Worm (Caenorhabditis elegans) whole organism, L2 larva: ENCODE measurements around the gene alh-7.

Source experiments
- C34F6.9 ChIP-seq: fragments of 150-350 bp; optimal IDR thresholded peaks from 2 replicates; lab custom pipeline; 2014; ENCODE audit warnings: missing biosample characterization, missing genetic modification characterization
- F13H6.1 ChIP-seq: sonication (generic microtip); optimal IDR thresholded peaks from 2 replicates; lab custom pipeline; 2016; ENCODE audit warnings: missing genetic modification characterization, missing compliant biosample characterization
- R02D3.7 ChIP-seq: fragments of 150-350 bp; optimal IDR thresholded peaks from 2 replicates; lab custom pipeline; 2014; ENCODE audit warnings: missing biosample characterization, missing genetic modification characterization
- Y55F3AM.14 ChIP-seq: fragments of 200-800 bp; sonication (Bioruptor generic); optimal IDR thresholded peaks from 2 replicates; lab custom pipeline; 2018; ENCODE audit warnings: mild to moderate bottlenecking, missing genetic modification characterization, missing compliant biosample characterization
- ZK546.5 ChIP-seq: sonication (generic microtip); optimal IDR thresholded peaks from 2 replicates; lab custom pipeline; 2017; ENCODE audit warnings: missing biosample characterization, missing genetic modification characterization
- alr-1 ChIP-seq: fragments of 150-350 bp; optimal IDR thresholded peaks from 2 replicates; lab custom pipeline; 2014; ENCODE audit warnings: missing biosample characterization, missing genetic modification characterization
- aly-2 ChIP-seq: fragments of 150-350 bp; optimal IDR thresholded peaks from 2 replicates; lab custom pipeline; 2014; ENCODE audit warnings: missing biosample characterization, missing genetic modification characterization
- blmp-1 ChIP-seq: sonication (generic microtip); optimal IDR thresholded peaks from 2 replicates; lab custom pipeline; 2017; ENCODE audit warnings: missing genetic modification characterization, mild to moderate bottlenecking, missing compliant biosample characterization, antibody characterized with exemption, moderate library complexity; ENCODE audit not compliant: insufficient read depth
- crh-2 ChIP-seq: sonication (generic microtip); optimal IDR thresholded peaks from 2 replicates; lab custom pipeline; 2017; ENCODE audit warnings: missing biosample characterization, missing genetic modification characterization
- dmd-4 ChIP-seq: sonication (generic microtip); optimal IDR thresholded peaks from 2 replicates; lab custom pipeline; 2017; ENCODE audit warnings: missing biosample characterization, missing genetic modification characterization
- egl-27 ChIP-seq: sonication (generic microtip); optimal IDR thresholded peaks from 3 replicates; lab custom pipeline; 2017; ENCODE audit warnings: missing biosample characterization, missing genetic modification reagents, missing genetic modification characterization
- elt-1 ChIP-seq: fragments of 150-350 bp; optimal IDR thresholded peaks from 2 replicates; lab custom pipeline; 2014; ENCODE audit warnings: missing biosample characterization, missing genetic modification characterization
- elt-3 ChIP-seq: sonication (generic microtip); optimal IDR thresholded peaks from 2 replicates; lab custom pipeline; 2017; ENCODE audit warnings: missing biosample characterization, missing genetic modification characterization
- fos-1 ChIP-seq: fragments of 150-350 bp; optimal IDR thresholded peaks from 2 replicates; lab custom pipeline; 2014; ENCODE audit warnings: missing biosample characterization, missing genetic modification characterization
- gmeb-1 ChIP-seq: fragments of 150-350 bp; optimal IDR thresholded peaks from 2 replicates; lab custom pipeline; 2014; ENCODE audit warnings: missing biosample characterization, missing genetic modification characterization
- lin-11 ChIP-seq: fragments of 150-350 bp; sonication (generic microtip); optimal IDR thresholded peaks from 2 replicates; lab custom pipeline; 2014; ENCODE audit warnings: missing biosample characterization, missing genetic modification characterization, inconsistent platforms, mixed read lengths
- lsy-2 ChIP-seq, 2 experiments: fragments of 150-350 bp in 1 of 2; sonication (generic microtip) in 1 of 2; optimal IDR thresholded peaks; 2 replicates each; lab custom pipeline; 2014 to 2017; ENCODE audit warnings: missing biosample characterization in 2 of 2, missing genetic modification characterization in 2 of 2
- mbf-1 ChIP-seq: sonication (generic microtip); optimal IDR thresholded peaks from 2 replicates; lab custom pipeline; 2017; ENCODE audit warnings: missing biosample characterization, missing genetic modification characterization
- mdl-1 ChIP-seq, 2 experiments: fragments of 150-350 bp in 1 of 2; sonication (generic microtip) in 1 of 2; optimal IDR thresholded peaks; 2 replicates each; lab custom pipeline; 2017; ENCODE audit warnings: missing biosample characterization in 2 of 2, missing genetic modification characterization in 2 of 2
- nhr-10 ChIP-seq: sonication (generic microtip); optimal IDR thresholded peaks from 2 replicates; lab custom pipeline; 2017; ENCODE audit warnings: missing biosample characterization, missing genetic modification characterization
- nhr-11 ChIP-seq: fragments of 150-350 bp; optimal IDR thresholded peaks from 2 replicates; lab custom pipeline; 2014; ENCODE audit warnings: missing biosample characterization, missing genetic modification characterization
- nhr-129 ChIP-seq: fragments of 150-350 bp; optimal IDR thresholded peaks from 2 replicates; lab custom pipeline; 2014; ENCODE audit warnings: missing biosample characterization, missing genetic modification characterization
- nhr-21 ChIP-seq: fragments of 150-350 bp; optimal IDR thresholded peaks from 2 replicates; lab custom pipeline; 2014; ENCODE audit warnings: missing biosample characterization, missing genetic modification characterization
- nhr-23 ChIP-seq: fragments of 150-350 bp; optimal IDR thresholded peaks from 2 replicates; lab custom pipeline; 2014; ENCODE audit warnings: missing biosample characterization, missing genetic modification reagents, missing genetic modification characterization
- nhr-237 ChIP-seq: fragments of 150-350 bp; optimal IDR thresholded peaks from 2 replicates; lab custom pipeline; 2014; ENCODE audit warnings: missing biosample characterization, missing genetic modification characterization
- nhr-25 ChIP-seq: fragments of 150-350 bp; sonication (generic microtip); optimal IDR thresholded peaks from 3 replicates; lab custom pipeline; 2014; ENCODE audit warnings: missing biosample characterization, missing genetic modification characterization
- nhr-6 ChIP-seq: fragments of 150-350 bp; optimal IDR thresholded peaks from 2 replicates; lab custom pipeline; 2014; ENCODE audit warnings: missing biosample characterization, missing genetic modification characterization
- peb-1 ChIP-seq: fragments of 150-350 bp; optimal IDR thresholded peaks from 2 replicates; lab custom pipeline; 2014; ENCODE audit warnings: missing biosample characterization, missing genetic modification characterization
- sma-3 ChIP-seq: sonication (generic microtip); optimal IDR thresholded peaks from 2 replicates; lab custom pipeline; 2016; ENCODE audit warnings: missing genetic modification reagents, missing genetic modification characterization, missing compliant biosample characterization
- sma-9 ChIP-seq, 2 experiments: fragments of 150-350 bp in 1 of 2; sonication (generic microtip) in 1 of 2; optimal IDR thresholded peaks; 2 replicates each; lab custom pipeline; 2014 to 2016; ENCODE audit warnings: missing genetic modification characterization in 2 of 2, mild to moderate bottlenecking in 1 of 2, missing biosample characterization in 1 of 2, missing compliant biosample characterization in 1 of 2, missing genetic modification reagents in 1 of 2, moderate library complexity in 1 of 2
- unc-55 ChIP-seq: fragments of 150-350 bp; sonication (generic microtip); optimal IDR thresholded peaks from 3 replicates; lab custom pipeline; 2014; ENCODE audit warnings: missing biosample characterization, missing genetic modification reagents, missing genetic modification characterization
- unc-62 ChIP-seq: fragments of 150-350 bp; optimal IDR thresholded peaks from 2 replicates; lab custom pipeline; 2014; ENCODE audit warnings: missing biosample characterization, missing genetic modification reagents, missing genetic modification characterization
- zag-1 ChIP-seq: fragments of 150-350 bp; optimal IDR thresholded peaks from 2 replicates; lab custom pipeline; 2014; ENCODE audit warnings: missing biosample characterization, missing genetic modification characterization
- ztf-1 ChIP-seq: fragments of 200-800 bp; sonication (Bioruptor generic); conservative IDR thresholded peaks from 2 replicates; pipeline ENCODE4 v1.3.6; 2022; ENCODE audit warnings: missing genetic modification characterization, missing compliant biosample characterization
- ztf-11 ChIP-seq: sonication (generic microtip); optimal IDR thresholded peaks from 2 replicates; lab custom pipeline; 2017; ENCODE audit warnings: missing biosample characterization, missing genetic modification characterization

Gene alh-7

DNA sequence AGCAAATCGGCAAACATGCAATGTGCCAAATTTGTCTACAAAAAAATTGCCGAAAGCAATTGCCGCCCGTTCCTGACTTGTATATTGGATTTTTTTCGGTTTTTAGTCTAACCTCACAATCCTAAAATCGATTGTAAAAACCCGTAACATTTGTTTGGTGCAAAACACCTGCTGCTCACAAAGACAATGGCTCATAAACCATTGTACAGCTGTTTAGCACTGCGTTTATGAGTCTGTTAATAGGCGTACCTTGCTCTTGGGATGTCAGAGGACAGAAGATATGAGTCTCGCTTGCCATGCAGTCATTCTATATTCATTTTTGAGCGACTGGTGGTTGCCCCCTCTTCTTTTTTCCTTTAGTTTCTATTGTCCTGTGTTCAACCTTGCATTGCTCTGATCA lies 19.5 kb downstream of the alh-7 start, which contains the start of gene E01G4.5:
Gene E01G4.5, plus strand, starts transcription at position 301 of the 400 bp plus-strand sequence.
- TF ChIP-seq dmd-4 (no peak), elt-1 (tag; lab: Kevin White, UChicago) (no peak), R02D3.7 (tag; lab: Kevin White, UChicago) (no peak), sma-3 (GFP tag; lab: Kevin White, UChicago) (no peak), C34F6.9 (tag; lab: Kevin White, UChicago) (no peak), nhr-6 (no peak), aly-2 (tag; lab: Kevin White, UChicago) (no peak), lin-11 (no peak)

DNA sequence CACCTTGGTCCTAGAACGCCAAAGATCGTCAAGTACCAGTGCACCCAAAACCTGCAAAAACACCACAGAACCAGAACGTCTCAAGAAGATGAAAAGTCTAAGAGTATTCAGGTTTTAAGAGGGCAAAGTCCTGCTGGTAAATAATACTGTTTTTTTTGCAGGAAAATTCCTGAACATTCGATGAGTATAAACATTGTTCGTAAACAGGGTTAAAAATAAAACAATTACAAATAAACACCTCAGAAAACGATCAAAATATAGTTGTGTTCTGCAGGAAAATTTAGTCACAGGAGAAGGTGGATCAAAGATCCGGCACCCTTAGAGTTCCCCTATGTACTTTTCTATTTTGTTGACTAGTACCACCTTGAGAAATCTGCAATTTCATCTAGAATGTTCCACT lies 20.9 kb downstream of the alh-7 start:
- no peak for TF ChIP-seq nhr-10 (tag; lab: Kevin White, UChicago)
- TF ChIP-seq, all 48 proteins: peak for 0

DNA sequence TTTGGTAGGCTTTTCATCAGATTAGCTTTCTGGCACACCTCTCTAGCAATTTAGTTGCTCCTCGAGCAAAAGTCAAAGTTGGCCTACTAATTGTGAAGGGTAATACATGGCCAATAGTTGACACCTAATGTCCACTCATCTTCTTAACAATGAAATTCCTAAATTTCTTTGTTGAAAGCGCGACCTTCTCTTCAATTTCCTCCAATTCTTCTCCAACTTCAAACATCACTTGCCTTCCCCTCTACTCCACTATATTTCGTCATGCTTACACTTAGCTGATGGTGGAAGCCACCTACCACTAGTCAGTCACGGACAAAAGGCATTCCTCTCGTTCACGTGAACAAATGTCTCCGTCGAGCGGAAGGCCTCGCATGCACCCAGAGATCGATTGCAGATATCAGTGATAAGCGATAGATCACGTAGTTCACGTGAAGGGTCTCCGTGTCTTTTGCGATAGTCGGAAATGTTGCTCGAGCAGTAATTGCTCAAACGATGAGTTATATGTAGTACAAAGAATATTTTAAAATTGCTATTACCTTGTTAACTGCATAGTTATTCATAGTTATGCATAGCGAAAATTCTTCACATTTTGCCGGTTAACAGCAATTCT lies 22.4 kb downstream of the alh-7 start, which contains the start of gene E01G4.3:
Gene E01G4.3, minus strand, starts transcription at position 560 of the 610 bp plus-strand sequence.
- TF ChIP-seq mbf-1, result no peak
- TF ChIP-seq nhr-21 (tag; lab: Kevin White, UChicago), result peak; percentile 91
- no peak for TF ChIP-seq ZK546.5 (tag; lab: Kevin White, UChicago)
- TF ChIP-seq ztf-11 (tag; lab: Kevin White, UChicago), result no peak
- TF ChIP-seq nhr-11, result no peak
- TF ChIP-seq elt-3 (tag; lab: Kevin White, UChicago), result no peak
- peak; percentile 97 for TF ChIP-seq nhr-129 (tag; lab: Kevin White, UChicago)
- peak; percentile 12 for TF ChIP-seq Y55F3AM.14 (GFP tag; lab: Kevin White, UChicago)
- TF ChIP-seq gmeb-1 (tag; lab: Kevin White, UChicago), result peak; percentile 44
- no peak for TF ChIP-seq zag-1
- peak; percentile 59 for TF ChIP-seq sma-3 (GFP tag; lab: Kevin White, UChicago)
- no peak for TF ChIP-seq alr-1 (tag; lab: Kevin White, UChicago)
- TF ChIP-seq crh-2 (tag; lab: Kevin White, UChicago), result peak; percentile 77
- no peak for TF ChIP-seq nhr-23
- no peak for TF ChIP-seq nhr-6
- TF ChIP-seq nhr-237, result no peak
- TF ChIP-seq mdl-1 (tag; optimal IDR thresholded peaks at IDR 0.05; lab: Kevin White, UChicago), result peak; percentile 43
- no peak for TF ChIP-seq peb-1 (tag; lab: Kevin White, UChicago)
- TF ChIP-seq lsy-2 (tag; optimal IDR thresholded peaks at IDR 0.05; lab: Kevin White, UChicago), result peak in 1 of 2 experiments; percentile 59
- TF ChIP-seq egl-27 (tag; lab: Kevin White, UChicago), result peak; percentile 80
- no peak for TF ChIP-seq R02D3.7 (tag; lab: Kevin White, UChicago)
- TF ChIP-seq unc-55 (GFP tag; lab: Kevin White, UChicago), result no peak
- no peak for TF ChIP-seq lin-11
- peak; percentile 27 for TF ChIP-seq blmp-1 (tag; lab: Kevin White, UChicago)
- TF ChIP-seq sma-9 (GFP tag; optimal IDR thresholded peaks at IDR 0.05; lab: Kevin White, UChicago), result peak; percentile 98
- TF ChIP-seq sma-9 (tag; optimal IDR thresholded peaks at IDR 0.05; lab: Kevin White, UChicago), result no peak
- peak; percentile 88 for TF ChIP-seq fos-1 (tag; lab: Kevin White, UChicago)
- TF ChIP-seq F13H6.1 (tag; lab: Kevin White, UChicago), result peak; percentile 80
- peak; percentile 82 for TF ChIP-seq nhr-25
- TF ChIP-seq unc-62 (GFP tag; lab: Kevin White, UChicago), result no peak
- peak; percentile 63 for TF ChIP-seq C34F6.9 (tag; lab: Kevin White, UChicago)

DNA sequence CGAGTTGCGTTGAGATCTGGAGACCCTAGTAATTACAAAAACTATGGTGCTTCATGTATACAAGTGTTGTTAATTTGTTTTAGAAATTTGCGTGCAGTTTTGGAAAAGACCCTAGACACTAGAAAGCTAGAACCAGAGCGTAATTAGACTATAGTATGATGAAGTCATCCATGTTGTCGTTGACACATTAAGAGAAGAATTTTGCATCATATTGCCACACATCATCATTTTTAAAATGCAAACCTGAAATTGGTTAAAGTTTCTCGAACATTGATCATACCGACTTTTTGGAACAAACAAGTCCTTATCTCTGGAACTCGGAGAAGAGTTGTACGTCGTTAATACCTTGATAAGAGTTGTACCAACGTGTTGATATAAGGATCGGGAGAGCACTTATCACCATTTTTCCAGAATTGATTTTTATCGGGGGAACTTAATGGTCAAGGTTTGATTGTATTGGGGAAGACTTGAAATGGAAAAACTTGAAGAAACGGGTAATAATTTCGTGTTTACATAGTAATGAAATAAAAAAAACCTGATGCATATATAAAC lies 23.7 kb downstream of the alh-7 start:
- peak; percentile 86 for TF ChIP-seq fos-1 (tag; lab: Kevin White, UChicago)
- TF ChIP-seq sma-9 (GFP tag; optimal IDR thresholded peaks at IDR 0.05; lab: Kevin White, UChicago), result peak; percentile 92
- TF ChIP-seq sma-9 (tag; optimal IDR thresholded peaks at IDR 0.05; lab: Kevin White, UChicago), result no peak
- TF ChIP-seq sma-3 (GFP tag; lab: Kevin White, UChicago), result peak; percentile 32
- TF ChIP-seq Y55F3AM.14 (GFP tag; lab: Kevin White, UChicago), result no peak
- TF ChIP-seq lin-11, result no peak
- peak; percentile 69 for TF ChIP-seq crh-2 (tag; lab: Kevin White, UChicago)
- no peak for TF ChIP-seq nhr-23
- no peak for TF ChIP-seq ztf-1 (GFP tag; lab: Robert Waterston, UW)
- TF ChIP-seq nhr-129 (tag; lab: Kevin White, UChicago), result peak; percentile 54
- TF ChIP-seq lsy-2 (tag; optimal IDR thresholded peaks at IDR 0.05; lab: Kevin White, UChicago), result no peak
- TF ChIP-seq F13H6.1 (tag; lab: Kevin White, UChicago), result peak; percentile 18
- TF ChIP-seq unc-55 (GFP tag; lab: Kevin White, UChicago), result no peak
- TF ChIP-seq elt-3 (tag; lab: Kevin White, UChicago), result no peak
- TF ChIP-seq, all 48 proteins: peak for 6
